Fruit fly (Drosophila melanogaster): Measurements from ENCODE around the gene CG17568.

Gene CG17568

dm6 chr2L:19191789-19192297 lies 10.3 kb upstream of the CG17568 start (continued):
- TF ChIP-seq MTF-1 (GFP tag; optimal IDR thresholded peaks at IDR 0.05; ENCODE audit: borderline replicate concordance) (peak; percentile 38), schlank (tag; optimal IDR thresholded peaks at IDR 0.05) (no peak), CG15073 (GFP tag; optimal IDR thresholded peaks at IDR 0.05) (no peak), nmo (GFP tag; optimal IDR thresholded peaks at IDR 0.05) (peak; percentile 36), CG3281 (GFP tag; optimal IDR thresholded peaks at IDR 0.05) (peak; percentile 36), CG17328 (GFP tag; IDR thresholded peaks at IDR 0.05) (no peak), CG3726 (GFP tag; IDR thresholded peaks at IDR 0.05) (no peak), rib (GFP tag; IDR thresholded peaks at IDR 0.05) (no peak), fru (optimal IDR thresholded peaks at IDR 0.05) (no peak), Nf-YA (GFP tag; IDR thresholded peaks at IDR 0.05) (no peak), br (optimal IDR thresholded peaks at IDR 0.05) (no peak), CG7556 (GFP tag; optimal IDR thresholded peaks at IDR 0.05) (no peak), scrt (GFP tag; optimal IDR thresholded peaks at IDR 0.05) (no peak), CG10979 (tag; optimal IDR thresholded peaks at IDR 0.05) (peak; percentile 55), Sox100B (GFP tag; optimal IDR thresholded peaks at IDR 0.05) (peak; percentile 67), corto (GFP tag; optimal IDR thresholded peaks at IDR 0.05) (no peak), tap (tag; optimal IDR thresholded peaks at IDR 0.05) (peak; percentile 68), CG17186 (GFP tag; optimal IDR thresholded peaks at IDR 0.05) (no peak), Lim3 (GFP tag; IDR thresholded peaks at IDR 0.05) (no peak), vfl (GFP tag; optimal IDR thresholded peaks at IDR 0.05) (no peak), CG32767 (GFP tag; IDR thresholded peaks at IDR 0.05) (no peak), CG12219 (GFP tag; optimal IDR thresholded peaks at IDR 0.05) (peak; percentile 21), gce (GFP tag; IDR thresholded peaks at IDR 0.05) (0 out of 3 replicates have a peak, but pooled peaks have one; percentile 30), gfzf (GFP tag; optimal IDR thresholded peaks at IDR 0.05) (no peak), jigr1 (GFP tag; IDR thresholded peaks at IDR 0.05) (no peak), crp (GFP tag; optimal IDR thresholded peaks at IDR 0.05) (no peak), CG9817 (tag; optimal IDR thresholded peaks at IDR 0.05) (no peak), Lpt (GFP tag; optimal IDR thresholded peaks at IDR 0.05) (no peak), Oli (tag; optimal IDR thresholded peaks at IDR 0.05) (no peak), CG7271 (tag; optimal IDR thresholded peaks at IDR 0.05) (peak; percentile 41), Fer3 (tag; optimal IDR thresholded peaks at IDR 0.05) (no peak), dati (GFP tag; IDR thresholded peaks at IDR 0.05) (no peak), Gsc (GFP tag; IDR thresholded peaks at IDR 0.05) (no peak), ERR (GFP tag; optimal IDR thresholded peaks at IDR 0.05) (no peak), CG31388 (GFP tag; optimal IDR thresholded peaks at IDR 0.05) (no peak), CG11560 (tag; IDR thresholded peaks at IDR 0.05) (no peak), CG15514 (GFP tag; optimal IDR thresholded peaks at IDR 0.05) (peak; percentile 16), Hand (GFP tag; optimal IDR thresholded peaks at IDR 0.05) (no peak), Myb (GFP tag; optimal IDR thresholded peaks at IDR 0.05) (no peak), chinmo (GFP tag; IDR thresholded peaks at IDR 0.05; ENCODE audit: partially characterized antibody) (no peak), CG12769 (tag; optimal IDR thresholded peaks at IDR 0.05) (no peak), CG16779 (GFP tag; IDR thresholded peaks at IDR 0.05) (no peak), CG33213 (GFP tag; optimal IDR thresholded peaks at IDR 0.05) (no peak), Sry-δ (GFP tag; optimal IDR thresholded peaks at IDR 0.05) (no peak), CG12391 (tag; optimal IDR thresholded peaks at IDR 0.05) (no peak), ara (GFP tag; IDR thresholded peaks at IDR 0.05) (peak; percentile 18; the same call in 1 of the 2 replicates), ab (GFP tag; optimal IDR thresholded peaks at IDR 0.05) (no peak), HLH54F (GFP tag; optimal IDR thresholded peaks at IDR 0.05) (no peak), Dp (GFP tag; optimal IDR thresholded peaks at IDR 0.05) (no peak), ATbp (GFP tag; optimal IDR thresholded peaks at IDR 0.05) (peak; percentile 63), CG8765 (GFP tag; IDR thresholded peaks at IDR 0.05) (0 out of 2 replicates have a peak, but pooled peaks have one; percentile 42), BtbVII (GFP tag; optimal IDR thresholded peaks at IDR 0.05) (no peak)
